Fruit fly (Drosophila melanogaster) whole organism, pupa: ENCODE measurements around the gene CG5446.

Source experiments
- CG10348 ChIP-seq: fragments of 200-800 bp; sonication (Bioruptor generic); IDR thresholded peaks from 2 replicates; pipeline ENCODE4 v1.3.6; 2022; ENCODE audit warnings: missing biosample characterization, missing genetic modification characterization
- CG12605 ChIP-seq: fragments of 200-800 bp; sonication (Bioruptor generic); IDR thresholded peaks from 2 replicates; pipeline ENCODE4 v1.3.6; 2022; ENCODE audit warnings: missing biosample characterization, missing genetic modification characterization
- CG13204 ChIP-seq: fragments of 200-800 bp; sonication (Bioruptor generic); optimal IDR thresholded peaks from 2 replicates; lab custom pipeline; 2018; ENCODE audit warnings: missing biosample characterization, mild to moderate bottlenecking, missing genetic modification characterization, moderate library complexity
- CG14655 ChIP-seq: fragments of 200-800 bp; sonication (Bioruptor generic); optimal IDR thresholded peaks from 3 replicates; lab custom pipeline; 2017; ENCODE audit warnings: mild to moderate bottlenecking, missing biosample characterization, missing genetic modification reagents, missing genetic modification characterization
- CG15710 ChIP-seq: fragments of 200-800 bp; sonication (Bioruptor generic); optimal IDR thresholded peaks from 2 replicates; lab custom pipeline; 2018; ENCODE audit warnings: missing biosample characterization, mild to moderate bottlenecking, missing genetic modification characterization, moderate library complexity
- CG17806 ChIP-seq: fragments of 200-800 bp; sonication (Bioruptor generic); optimal IDR thresholded peaks from 2 replicates; lab custom pipeline; 2018; ENCODE audit warnings: missing biosample characterization, mild to moderate bottlenecking, missing genetic modification characterization, moderate library complexity
- CG32121 ChIP-seq: fragments of 200-800 bp; sonication (Bioruptor generic); IDR thresholded peaks from 2 replicates; pipeline ENCODE4 v1.3.6; 2022; ENCODE audit warnings: missing biosample characterization, missing genetic modification characterization
- CG34367 ChIP-seq: fragments of 200-800 bp; sonication (Bioruptor generic); optimal IDR thresholded peaks from 2 replicates; lab custom pipeline; 2018; ENCODE audit warnings: missing biosample characterization, mild to moderate bottlenecking, missing genetic modification characterization
- CG4496 ChIP-seq: fragments of 200-800 bp; sonication (Bioruptor generic); IDR thresholded peaks from 3 replicates; pipeline ENCODE4 v1.3.6; 2022; ENCODE audit warnings: missing biosample characterization, missing genetic modification characterization
- CG8159 ChIP-seq: fragments of 200-800 bp; sonication (Bioruptor generic); optimal IDR thresholded peaks from 3 replicates; lab custom pipeline; 2018; ENCODE audit warnings: missing biosample characterization, mild to moderate bottlenecking, missing genetic modification characterization, moderate library complexity
- CG8301 ChIP-seq: fragments of 200-800 bp; sonication (Bioruptor generic); optimal IDR thresholded peaks from 2 replicates; lab custom pipeline; 2018; ENCODE audit warnings: missing biosample characterization, mild to moderate bottlenecking, missing genetic modification characterization
- CG9948 ChIP-seq: fragments of 200-800 bp; sonication (Bioruptor generic); optimal IDR thresholded peaks from 2 replicates; lab custom pipeline; 2018; ENCODE audit warnings: missing biosample characterization, mild to moderate bottlenecking, missing genetic modification characterization, moderate library complexity
- D1 ChIP-seq: fragments of 200-800 bp; sonication (Bioruptor generic); optimal IDR thresholded peaks from 2 replicates; lab custom pipeline; 2018; ENCODE audit warnings: missing biosample characterization, mild to moderate bottlenecking, missing genetic modification characterization, moderate library complexity
- EcR ChIP-seq: fragments of 200-800 bp; sonication (Bioruptor generic); optimal IDR thresholded peaks from 3 replicates; lab custom pipeline; 2019; ENCODE audit warnings: missing biosample characterization, missing genetic modification characterization, mild to moderate bottlenecking, moderate library complexity, missing genetic modification reagents
- Ets98B ChIP-seq: fragments of 200-800 bp; sonication (Bioruptor generic); IDR thresholded peaks from 2 replicates; pipeline ENCODE4 v1.3.6; 2022; ENCODE audit warnings: missing biosample characterization, missing genetic modification characterization
- Pif1A ChIP-seq: fragments of 200-800 bp; sonication (Bioruptor generic); optimal IDR thresholded peaks from 3 replicates; lab custom pipeline; 2016; ENCODE audit warnings: missing biosample characterization, missing genetic modification characterization
- Pif1B ChIP-seq: fragments of 200-800 bp; sonication (Bioruptor generic); optimal IDR thresholded peaks from 3 replicates; lab custom pipeline; 2016; ENCODE audit warnings: missing biosample characterization, missing genetic modification characterization
- Snoo ChIP-seq: fragments of 200-800 bp; sonication (Bioruptor generic); optimal IDR thresholded peaks from 3 replicates; lab custom pipeline; 2017; ENCODE audit warnings: missing biosample characterization, mild to moderate bottlenecking, missing genetic modification characterization, inconsistent platforms
- fd96Ca ChIP-seq: fragments of 200-800 bp; sonication (Bioruptor generic); IDR thresholded peaks from 3 replicates; pipeline ENCODE4 v1.3.6; 2022; ENCODE audit warnings: missing biosample characterization, missing genetic modification characterization
- gl ChIP-seq: fragments of 200-800 bp; sonication (Bioruptor generic); optimal IDR thresholded peaks from 2 replicates; lab custom pipeline; 2018; ENCODE audit warnings: missing biosample characterization, mild to moderate bottlenecking, missing genetic modification characterization
- rn ChIP-seq: fragments of 200-800 bp; sonication (Bioruptor generic); IDR thresholded peaks from 2 replicates; pipeline ENCODE4 v1.3.6; 2022; ENCODE audit warnings: missing biosample characterization, missing genetic modification characterization

Gene CG5446

dm6 chr2L:12427487-12428101 is at the start of gene CG5446, which contains the start of gene Trm1:
CG5446 (minus strand) TSS chr2L:12427709.
Trm1 (plus strand) TSS chr2L:12428028.
- no peak for TF ChIP-seq fd96Ca (GFP tag; lab: Robert Waterston, UW)
- peak; percentile 58 for TF ChIP-seq Ets98B (GFP tag; lab: Robert Waterston, UW)
- TF ChIP-seq CG9948 (tag; lab: Kevin White, UChicago) = peak; percentile 64
- no peak for TF ChIP-seq CG14655 (GFP tag; lab: Kevin White, UChicago)
- peak; percentile 46 for TF ChIP-seq Pif1B (GFP tag; lab: Kevin White, UChicago)
- TF ChIP-seq EcR = no peak
- peak; percentile 54 for TF ChIP-seq CG17806 (tag; lab: Kevin White, UChicago)
- TF ChIP-seq gl (tag; lab: Kevin White, UChicago) = no peak
- TF ChIP-seq Snoo (tag; lab: Kevin White, UChicago) = peak; percentile 55
- peak; percentile 75 for TF ChIP-seq CG8159
- TF ChIP-seq CG34367 = peak; percentile 27
- TF ChIP-seq rn (GFP tag; lab: Robert Waterston, UW) = no peak
- TF ChIP-seq CG4496 (GFP tag; lab: Robert Waterston, UW) = no peak
- TF ChIP-seq CG8301 (tag; lab: Kevin White, UChicago) = peak; percentile 36
- TF ChIP-seq CG15710 = peak; percentile 66
- no peak for TF ChIP-seq CG13204 (GFP tag; lab: Kevin White, UChicago)
- TF ChIP-seq Pif1A (GFP tag; lab: Kevin White, UChicago) = peak; percentile 44
- TF ChIP-seq CG32121 (GFP tag; lab: Robert Waterston, UW) = peak; percentile 54; the same call in 1 of the 2 replicates

dm6 chr2L:12476115-12476514 is 48.6 kb upstream of the CG5446 start:
- TF ChIP-seq CG8159 = no peak

dm6 chr2L:12475308-12475707 is 47.8 kb upstream of the CG5446 start:
- TF ChIP-seq CG8159 = no peak
- no peak for TF ChIP-seq CG10348
- TF ChIP-seq fd96Ca (GFP tag; lab: Robert Waterston, UW) = no peak
- TF ChIP-seq CG12605 (GFP tag; lab: Robert Waterston, UW) = no peak
- no peak for TF ChIP-seq D1 (tag; lab: Kevin White, UChicago)
- TF ChIP-seq CG14655 (GFP tag; lab: Kevin White, UChicago) = no peak
- no peak for TF ChIP-seq Ets98B (GFP tag; lab: Robert Waterston, UW)
- TF ChIP-seq rn (GFP tag; lab: Robert Waterston, UW) = no peak
- TF ChIP-seq Snoo (tag; lab: Kevin White, UChicago) = peak; percentile 53
- no peak for TF ChIP-seq CG17806 (tag; lab: Kevin White, UChicago)
- TF ChIP-seq CG34367 = no peak
- no peak for TF ChIP-seq gl (tag; lab: Kevin White, UChicago)
- TF ChIP-seq CG32121 (GFP tag; lab: Robert Waterston, UW) = 0 out of 2 replicates have a peak, but pooled peaks have one; percentile 18
- TF ChIP-seq CG8301 (tag; lab: Kevin White, UChicago) = no peak
- TF ChIP-seq CG9948 (tag; lab: Kevin White, UChicago) = no peak
- TF ChIP-seq EcR = no peak
- no peak for TF ChIP-seq CG15710
- no peak for TF ChIP-seq CG13204 (GFP tag; lab: Kevin White, UChicago)
- TF ChIP-seq Pif1A (GFP tag; lab: Kevin White, UChicago) = no peak
- TF ChIP-seq Pif1B (GFP tag; lab: Kevin White, UChicago) = peak; percentile 32
- no peak for TF ChIP-seq CG4496 (GFP tag; lab: Robert Waterston, UW)

DNA sequence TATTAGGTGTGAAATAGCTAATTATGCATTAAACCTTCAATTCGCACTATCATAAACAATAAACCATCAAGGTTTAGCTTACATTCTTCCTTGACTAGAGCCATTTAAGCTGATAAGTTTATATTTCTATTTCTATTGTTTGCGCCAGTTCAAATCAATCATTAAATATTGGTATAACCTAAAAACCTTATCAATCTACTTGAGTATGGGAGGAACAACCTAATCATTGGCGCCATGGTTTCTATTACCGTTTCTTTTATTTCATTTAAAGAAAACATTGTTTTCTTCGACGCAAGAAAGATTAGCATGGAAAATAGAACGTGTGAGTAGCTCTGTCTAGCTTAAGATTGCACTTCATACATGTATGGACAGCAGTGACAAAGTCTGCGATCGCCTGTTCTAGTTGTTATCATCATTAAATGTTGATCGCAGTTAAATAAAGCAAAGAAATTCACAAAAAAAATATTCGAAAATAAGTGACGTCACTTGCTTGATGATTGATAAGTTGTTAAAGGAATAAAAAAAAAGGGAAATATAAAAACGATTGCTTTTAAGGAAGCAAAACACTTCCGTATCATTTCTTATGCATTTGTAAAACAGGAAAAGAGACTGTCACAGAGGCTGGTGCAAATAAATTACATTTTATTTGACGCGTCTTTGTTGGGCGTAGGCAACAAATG is 46.8 kb upstream of the CG5446 start:
- no peak for TF ChIP-seq CG10348

dm6 chr2L:12473583-12473982 is 46.1 kb upstream of the CG5446 start:
- TF ChIP-seq EcR (no peak), CG8159 (no peak), gl (tag; lab: Kevin White, UChicago) (no peak), CG15710 (no peak), Snoo (tag; lab: Kevin White, UChicago) (no peak), CG10348 (no peak), CG14655 (GFP tag; lab: Kevin White, UChicago) (no peak), CG32121 (GFP tag; lab: Robert Waterston, UW) (no peak), CG8301 (tag; lab: Kevin White, UChicago) (no peak), CG34367 (no peak), Pif1A (GFP tag; lab: Kevin White, UChicago) (no peak), CG13204 (GFP tag; lab: Kevin White, UChicago) (no peak), Pif1B (GFP tag; lab: Kevin White, UChicago) (no peak), fd96Ca (GFP tag; lab: Robert Waterston, UW) (no peak), rn (GFP tag; lab: Robert Waterston, UW) (no peak), CG9948 (tag; lab: Kevin White, UChicago) (no peak), CG17806 (tag; lab: Kevin White, UChicago) (no peak)

- TF ChIP-seq CG14655 (GFP tag; lab: Kevin White, UChicago) (no peak), CG15710 (no peak), CG17806 (tag; lab: Kevin White, UChicago) (no peak), CG8159 (no peak), gl (tag; lab: Kevin White, UChicago) (no peak), fd96Ca (GFP tag; lab: Robert Waterston, UW) (no peak), EcR (no peak), Ets98B (GFP tag; lab: Robert Waterston, UW) (no peak), CG32121 (GFP tag; lab: Robert Waterston, UW) (no peak), Snoo (tag; lab: Kevin White, UChicago) (no peak)
Observed at dm6 chr2L:12472988-12473387, 45.5 kb upstream of the CG5446 start.
